Worm (Caenorhabditis elegans) whole organism, L4/young adult: ENCODE measurements around the gene F26A1.8.

ENCODE experiments used
- W03F9.2 ChIP-seq: fragments of 150-350 bp; optimal IDR thresholded peaks from 2 replicates; lab custom pipeline; 2014; ENCODE audit warnings: missing biosample characterization, missing genetic modification characterization
- dao-5 ChIP-seq: sonication (generic microtip); optimal IDR thresholded peaks from 2 replicates; lab custom pipeline; 2016; ENCODE audit warnings: missing genotype, missing genetic modification characterization, moderate library complexity, missing compliant biosample characterization
- him-1 ChIP-seq: sonication (generic microtip); optimal IDR thresholded peaks from 2 replicates; lab custom pipeline; 2016; ENCODE audit warnings: missing genotype, missing genetic modification reagents, missing genetic modification characterization, missing compliant biosample characterization

ce11 chrIII:4808089-4808488 is 14.0 kb downstream of the F26A1.8 start:
- no peak for TF ChIP-seq him-1 (tag; lab: Kevin White, UChicago)
- TF ChIP-seq dao-5 (tag; lab: Kevin White, UChicago): no peak
- TF ChIP-seq W03F9.2 (tag; lab: Kevin White, UChicago): no peak
